Fruit fly (Drosophila melanogaster) whole organism, embryonic: ENCODE measurements around the gene Fer3.

Source experiments
- BEAF-32 ChIP-seq: fragments of 200-800 bp; sonication (Bioruptor generic); optimal IDR thresholded peaks from 3 replicates; lab custom pipeline; 2017; ENCODE audit warnings: missing biosample characterization, missing genetic modification characterization, mild to moderate bottlenecking, moderate library complexity, missing genetic modification reagents
- CG10959 ChIP-seq: fragments of 200-800 bp; sonication (Bioruptor generic); IDR thresholded peaks from 2 replicates; pipeline ENCODE4 v1.3.6; 2022; ENCODE audit warnings: missing biosample characterization, missing genetic modification characterization
- CG11085 ChIP-seq: fragments of 200-800 bp; sonication (Bioruptor generic); IDR thresholded peaks from 2 replicates; pipeline ENCODE4 v1.3.6; 2022; ENCODE audit warnings: missing biosample characterization, missing genetic modification characterization
- CG12236 ChIP-seq: fragments of 200-800 bp; sonication (Bioruptor generic); optimal IDR thresholded peaks from 2 replicates; lab custom pipeline; 2016; ENCODE audit warnings: missing biosample characterization, missing genetic modification characterization
- CG14667 ChIP-seq: fragments of 200-800 bp; sonication (Bioruptor generic); IDR thresholded peaks from 2 replicates; pipeline ENCODE4 v1.3.6; 2022; ENCODE audit warnings: missing biosample characterization, missing genetic modification characterization
- CG15011 ChIP-seq: fragments of 200-800 bp; sonication (Bioruptor generic); optimal IDR thresholded peaks from 3 replicates; lab custom pipeline; 2018; ENCODE audit warnings: missing biosample characterization, mild to moderate bottlenecking, missing genetic modification characterization
- CG17612 ChIP-seq: fragments of 200-800 bp; sonication (Bioruptor generic); IDR thresholded peaks from 2 replicates; pipeline ENCODE4 v1.3.6; 2022; ENCODE audit warnings: missing biosample characterization, missing genetic modification characterization
- CG18262 ChIP-seq: fragments of 200-800 bp; optimal IDR thresholded peaks from 3 replicates; lab custom pipeline; 2019; ENCODE audit warnings: missing biosample characterization, mild to moderate bottlenecking, missing genetic modification characterization, moderate library complexity
- CG18476 ChIP-seq: fragments of 200-800 bp; sonication (Bioruptor generic); optimal IDR thresholded peaks from 2 replicates; lab custom pipeline; 2016; ENCODE audit warnings: missing biosample characterization, mild to moderate bottlenecking, missing genetic modification characterization
- CG2199 ChIP-seq: fragments of 200-800 bp; sonication (Bioruptor generic); IDR thresholded peaks from 3 replicates; pipeline ENCODE4 v1.3.6; 2022; ENCODE audit warnings: missing biosample characterization, missing genetic modification characterization
- CG2712 ChIP-seq: fragments of 200-800 bp; optimal IDR thresholded peaks from 3 replicates; lab custom pipeline; 2019; ENCODE audit warnings: missing biosample characterization, mild to moderate bottlenecking, missing genetic modification characterization, moderate library complexity
- CG30020 ChIP-seq: fragments of 200-800 bp; optimal IDR thresholded peaks from 2 replicates; lab custom pipeline; 2019; ENCODE audit warnings: missing biosample characterization, mild to moderate bottlenecking, missing genetic modification characterization, moderate library complexity
- CG30403 ChIP-seq: fragments of 200-800 bp; sonication (Bioruptor generic); optimal IDR thresholded peaks from 3 replicates; lab custom pipeline; 2016; ENCODE audit warnings: missing biosample characterization, missing genetic modification characterization
- CG42726 ChIP-seq: fragments of 200-800 bp; sonication (Bioruptor generic); IDR thresholded peaks from 2 replicates; pipeline ENCODE4 v1.3.6; 2022; ENCODE audit warnings: missing biosample characterization, missing genetic modification characterization; ENCODE audit not compliant: partially characterized antibody
- CG6813 ChIP-seq: fragments of 200-800 bp; sonication (Bioruptor generic); optimal IDR thresholded peaks from 2 replicates; lab custom pipeline; 2017; ENCODE audit warnings: missing biosample characterization, missing genetic modification characterization, mild to moderate bottlenecking, moderate library complexity, missing genetic modification reagents
- CG8290 ChIP-seq, 3 experiments: fragments of 200-800 bp; sonication (Bioruptor generic); optimal IDR thresholded peaks; 2 replicates each; lab custom pipeline; 2016 to 2019; ENCODE audit warnings: missing biosample characterization in 3 of 3, missing genetic modification characterization in 3 of 3, mild to moderate bottlenecking in 2 of 3, moderate library complexity in 1 of 3
- Chrac-16 ChIP-seq: fragments of 200-800 bp; sonication (Bioruptor generic); optimal IDR thresholded peaks from 3 replicates; lab custom pipeline; 2016; ENCODE audit warnings: missing biosample characterization, missing genetic modification characterization
- Dbx ChIP-seq: fragments of 200-800 bp; sonication (Bioruptor generic); IDR thresholded peaks from 3 replicates; pipeline ENCODE4 v1.3.6; 2022; ENCODE audit warnings: missing biosample characterization, missing genetic modification characterization
- Dll ChIP-seq: fragments of 200-800 bp; sonication (Bioruptor generic); IDR thresholded peaks from 4 replicates; pipeline ENCODE4 v1.3.6; 2022; ENCODE audit warnings: missing biosample characterization, missing genetic modification characterization; ENCODE audit not compliant: partially characterized antibody
- Dref ChIP-seq: fragments of 200-800 bp; sonication (Bioruptor generic); IDR thresholded peaks from 2 replicates; pipeline ENCODE4 v1.3.6; 2022; ENCODE audit warnings: missing biosample characterization, missing genetic modification characterization
- Ets97D ChIP-seq: fragments of 200-800 bp; sonication (Bioruptor generic); optimal IDR thresholded peaks from 3 replicates; lab custom pipeline; 2016; ENCODE audit warnings: missing biosample characterization, missing genetic modification characterization
- GATAe ChIP-seq: fragments of 200-800 bp; sonication (Bioruptor generic); conservative IDR thresholded peaks from 2 replicates; pipeline ENCODE4 v1.3.6; 2022; ENCODE audit warnings: missing biosample characterization, missing genetic modification characterization
- Hey ChIP-seq: fragments of 200-800 bp; sonication (Bioruptor generic); optimal IDR thresholded peaks from 3 replicates; lab custom pipeline; 2018; ENCODE audit warnings: missing biosample characterization, mild to moderate bottlenecking, missing genetic modification characterization
- Hmr ChIP-seq: fragments of 200-800 bp; sonication (Bioruptor generic); optimal IDR thresholded peaks from 3 replicates; lab custom pipeline; 2017; ENCODE audit warnings: mild to moderate bottlenecking, missing biosample characterization, missing genetic modification reagents, missing genetic modification characterization
- Hr3 ChIP-seq: fragments of 200-800 bp; sonication (Bioruptor generic); optimal IDR thresholded peaks from 3 replicates; lab custom pipeline; 2016; ENCODE audit warnings: missing biosample characterization, missing genetic modification characterization
- Hr78 ChIP-seq, 2 experiments: fragments of 200-800 bp in 1 of 2; fragments of >200 bp in 1 of 2; sonication (Bioruptor generic) in 1 of 2; optimal IDR thresholded peaks; 2 replicates each; lab custom pipeline; 2017 to 2019; ENCODE audit warnings: missing biosample characterization in 2 of 2, missing genetic modification characterization in 2 of 2, mild to moderate bottlenecking in 1 of 2, moderate library complexity in 1 of 2
- Nf-YC ChIP-seq: fragments of 200-800 bp; optimal IDR thresholded peaks from 3 replicates; lab custom pipeline; 2019; ENCODE audit warnings: missing biosample characterization, mild to moderate bottlenecking, missing genetic modification characterization, moderate library complexity
- NfI ChIP-seq: fragments of 200-800 bp; sonication (Bioruptor generic); optimal IDR thresholded peaks from 3 replicates; lab custom pipeline; 2018; ENCODE audit warnings: missing biosample characterization, mild to moderate bottlenecking, missing genetic modification characterization, moderate library complexity
- Oli ChIP-seq: fragments of 200-800 bp; sonication (Bioruptor generic); optimal IDR thresholded peaks from 2 replicates; lab custom pipeline; 2018; ENCODE audit warnings: missing biosample characterization, mild to moderate bottlenecking, missing genetic modification characterization, moderate library complexity
- Scr ChIP-seq: fragments of 200-800 bp; sonication (Bioruptor generic); IDR thresholded peaks from 2 replicates; pipeline ENCODE4 v1.3.6; 2022; ENCODE audit warnings: missing biosample characterization, missing genetic modification characterization; ENCODE audit not compliant: partially characterized antibody
- Vsx1 ChIP-seq: fragments of 200-800 bp; sonication (Bioruptor generic); optimal IDR thresholded peaks from 2 replicates; lab custom pipeline; 2017; ENCODE audit warnings: missing biosample characterization, mild to moderate bottlenecking, missing genetic modification characterization, missing genetic modification reagents
- Xbp1 ChIP-seq: fragments of 200-800 bp; sonication (Bioruptor generic); optimal IDR thresholded peaks from 3 replicates; lab custom pipeline; 2016; ENCODE audit warnings: missing biosample characterization, mild to moderate bottlenecking, missing genetic modification characterization
- ato ChIP-seq: fragments of 200-800 bp; sonication (Bioruptor generic); IDR thresholded peaks from 2 replicates; pipeline ENCODE4 v1.3.6; 2022; ENCODE audit warnings: missing biosample characterization, missing genetic modification characterization; ENCODE audit not compliant: partially characterized antibody
- bsh ChIP-seq, 2 experiments: fragments of 200-800 bp; sonication (Bioruptor generic); optimal IDR thresholded peaks; 2 replicates each; lab custom pipeline; 2017 to 2018; ENCODE audit warnings: mild to moderate bottlenecking in 2 of 2, missing biosample characterization in 2 of 2, missing genetic modification characterization in 2 of 2, moderate library complexity in 1 of 2
- chif ChIP-seq, 2 experiments: fragments of 200-800 bp; sonication (Bioruptor generic); optimal IDR thresholded peaks; 3 replicates each; lab custom pipeline; 2016; ENCODE audit warnings: missing biosample characterization in 2 of 2, missing genetic modification characterization in 2 of 2
- chinmo ChIP-seq: fragments of 200-800 bp; sonication (Bioruptor generic); IDR thresholded peaks from 4 replicates; pipeline ENCODE4 v1.3.6; 2022; ENCODE audit warnings: missing biosample characterization, missing genetic modification characterization; ENCODE audit not compliant: partially characterized antibody
- ci ChIP-seq: fragments of 200-800 bp; sonication (Bioruptor generic); IDR thresholded peaks from 3 replicates; pipeline ENCODE4 v1.3.6; 2022; ENCODE audit warnings: missing biosample characterization, missing genetic modification characterization
- eyg ChIP-seq: fragments of 200-800 bp; sonication (Bioruptor generic); optimal IDR thresholded peaks from 3 replicates; lab custom pipeline; 2016; ENCODE audit warnings: missing biosample characterization, missing genetic modification characterization
- fu2 ChIP-seq: fragments of 200-800 bp; sonication (Bioruptor generic); optimal IDR thresholded peaks from 2 replicates; lab custom pipeline; 2016; ENCODE audit warnings: missing biosample characterization, missing genetic modification characterization
- gcm ChIP-seq: fragments of 200-800 bp; sonication (Bioruptor generic); optimal IDR thresholded peaks from 2 replicates; lab custom pipeline; 2019; ENCODE audit warnings: missing biosample characterization, mild to moderate bottlenecking, missing genetic modification characterization, moderate library complexity
- gcm2 ChIP-seq: fragments of 200-800 bp; sonication (Bioruptor generic); optimal IDR thresholded peaks from 2 replicates; lab custom pipeline; 2016; ENCODE audit warnings: missing biosample characterization, missing genetic modification characterization
- lab ChIP-seq: fragments of 200-800 bp; sonication (Bioruptor generic); optimal IDR thresholded peaks from 3 replicates; lab custom pipeline; 2017; ENCODE audit warnings: missing biosample characterization, missing genetic modification characterization, mild to moderate bottlenecking, moderate library complexity, missing genetic modification reagents
- lbe ChIP-seq: fragments of 200-800 bp; sonication (Bioruptor generic); optimal IDR thresholded peaks from 2 replicates; lab custom pipeline; 2016; ENCODE audit warnings: missing biosample characterization, mild to moderate bottlenecking, missing genetic modification characterization
- nom ChIP-seq: fragments of 200-800 bp; sonication (Bioruptor generic); optimal IDR thresholded peaks from 2 replicates; lab custom pipeline; 2017; ENCODE audit warnings: missing biosample characterization, missing genetic modification characterization, mild to moderate bottlenecking, moderate library complexity, missing genetic modification reagents
- odd ChIP-seq: fragments of 200-800 bp; sonication (Bioruptor generic); optimal IDR thresholded peaks from 2 replicates; lab custom pipeline; 2017; ENCODE audit warnings: missing biosample characterization, mild to moderate bottlenecking, missing genetic modification characterization
- run ChIP-seq: fragments of 200-800 bp; sonication (Bioruptor generic); optimal IDR thresholded peaks from 3 replicates; lab custom pipeline; 2018; ENCODE audit warnings: missing biosample characterization, mild to moderate bottlenecking, missing genetic modification characterization
- salm ChIP-seq: fragments of 200-800 bp; sonication (Bioruptor generic); optimal IDR thresholded peaks from 2 replicates; lab custom pipeline; 2018; ENCODE audit warnings: missing biosample characterization, mild to moderate bottlenecking, missing genetic modification characterization
- scrt ChIP-seq: fragments of 200-800 bp; sonication (Bioruptor generic); optimal IDR thresholded peaks from 2 replicates; lab custom pipeline; 2018; ENCODE audit warnings: missing biosample characterization, mild to moderate bottlenecking, missing genetic modification characterization, moderate library complexity
- sd ChIP-seq: fragments of 200-800 bp; sonication (Bioruptor generic); optimal IDR thresholded peaks from 3 replicates; lab custom pipeline; 2018; ENCODE audit warnings: missing biosample characterization, mild to moderate bottlenecking, missing genetic modification characterization, moderate library complexity

Fer3 gene

DNA sequence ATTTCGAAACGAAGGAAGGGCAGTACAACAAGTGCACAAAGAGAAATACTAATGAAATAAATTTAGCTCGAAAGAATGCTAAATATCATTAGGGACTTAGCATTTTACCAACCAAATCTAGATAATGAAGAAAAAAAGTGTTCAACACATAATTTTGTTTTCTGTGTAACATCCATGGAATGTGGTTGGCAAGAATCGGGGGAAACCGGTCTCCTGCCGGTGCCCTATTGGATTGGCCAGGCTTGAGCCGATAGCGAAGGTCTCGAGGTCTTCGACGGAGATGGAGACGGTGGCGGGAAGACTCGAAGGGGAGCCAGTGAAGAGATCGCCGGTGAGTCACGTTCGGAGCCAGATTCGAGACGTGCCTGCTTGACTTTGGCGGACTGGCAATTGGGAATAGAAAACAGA lies 36.3 kb downstream of the Fer3 start (continued):
- no peak for TF ChIP-seq CG18476 (GFP tag; lab: Kevin White, UChicago)
- TF ChIP-seq ci (GFP tag; lab: Robert Waterston, UW), result no peak
- peak; percentile 15 for TF ChIP-seq Xbp1 (GFP tag; lab: Kevin White, UChicago)
- TF ChIP-seq lbe (GFP tag; lab: Kevin White, UChicago), result peak; percentile 81
- TF ChIP-seq CG14667 (GFP tag; lab: Robert Waterston, UW), result no peak
- peak; percentile 27 for TF ChIP-seq NfI (GFP tag; lab: Kevin White, UChicago)
- TF ChIP-seq Hmr (GFP tag; lab: Kevin White, UChicago), result peak; percentile 40
- TF ChIP-seq ato, result no peak
- TF ChIP-seq gcm, result peak; percentile 31
- no peak for TF ChIP-seq GATAe (GFP tag; lab: Robert Waterston, UW)
- TF ChIP-seq CG10959 (GFP tag; lab: Robert Waterston, UW), result no peak
- TF ChIP-seq Hr78 (GFP tag; optimal IDR thresholded peaks at IDR 0.05; lab: Kevin White, UChicago), result peak in 1 of 2 experiments; percentile 10
- TF ChIP-seq CG8290 (GFP tag; optimal IDR thresholded peaks at IDR 0.05; lab: Kevin White, UChicago), result no peak
- peak in 1 of 2 experiments; percentile 45 for TF ChIP-seq CG8290 (tag; optimal IDR thresholded peaks at IDR 0.05; lab: Kevin White, UChicago)
- TF ChIP-seq CG42726 (GFP tag; lab: Robert Waterston, UW), result no peak
- no peak for TF ChIP-seq CG30020 (tag; lab: Kevin White, UChicago)
- no peak for TF ChIP-seq salm (tag; lab: Kevin White, UChicago)
- no peak for TF ChIP-seq Ets97D (GFP tag; lab: Kevin White, UChicago)
- peak; percentile 59 for TF ChIP-seq bsh (GFP tag; optimal IDR thresholded peaks at IDR 0.05; lab: Kevin White, UChicago)
- no peak for TF ChIP-seq CG15011
- TF ChIP-seq run, result no peak
- no peak for TF ChIP-seq Dll (GFP tag; lab: Robert Waterston, UW)
- no peak for TF ChIP-seq Hey (tag; lab: Kevin White, UChicago)
- TF ChIP-seq Dbx (GFP tag; lab: Robert Waterston, UW), result 0 out of 3 replicates have a peak, but pooled peaks have one; percentile 35
- no peak for TF ChIP-seq fu2
- TF ChIP-seq Hr3, result no peak
- TF ChIP-seq CG2712, result peak; percentile 73
- no peak for TF ChIP-seq Oli
- no peak for TF ChIP-seq CG17612 (GFP tag; lab: Robert Waterston, UW)
- peak; percentile 36 for TF ChIP-seq Chrac-16 (GFP tag; lab: Kevin White, UChicago)
- TF ChIP-seq CG18262 (tag; lab: Kevin White, UChicago), result peak; percentile 50
- no peak for TF ChIP-seq Dref (GFP tag; lab: Robert Waterston, UW)
- TF ChIP-seq odd, result no peak
- TF ChIP-seq chinmo (GFP tag; lab: Robert Waterston, UW), result 0 out of 4 replicates have a peak, but pooled peaks have one; percentile 67
- TF ChIP-seq chif (GFP tag; optimal IDR thresholded peaks at IDR 0.05; lab: Kevin White, UChicago), result peak in 1 of 2 experiments; percentile 27
- TF ChIP-seq CG2199 (GFP tag; lab: Robert Waterston, UW), result no peak
- no peak for TF ChIP-seq eyg (GFP tag; lab: Kevin White, UChicago)
- peak; percentile 1 for TF ChIP-seq scrt
- TF ChIP-seq BEAF-32 (GFP tag; lab: Kevin White, UChicago), result no peak
- no peak for TF ChIP-seq CG6813 (GFP tag; lab: Kevin White, UChicago)
- no peak for TF ChIP-seq CG11085 (GFP tag; lab: Robert Waterston, UW)
- peak; percentile 26 for TF ChIP-seq Nf-YC (tag; lab: Kevin White, UChicago)
- peak; percentile 23 for TF ChIP-seq CG30403 (GFP tag; lab: Kevin White, UChicago)
- TF ChIP-seq nom (GFP tag; lab: Kevin White, UChicago), result peak; percentile 84
- TF ChIP-seq Scr (GFP tag; lab: Robert Waterston, UW), result no peak
- TF ChIP-seq sd (tag; lab: Kevin White, UChicago), result peak; percentile 99
- TF ChIP-seq CG12236, result peak; percentile 10
- no peak for TF ChIP-seq gcm2 (GFP tag; lab: Kevin White, UChicago)
- peak; percentile 59 for TF ChIP-seq lab (GFP tag; lab: Kevin White, UChicago)
- no peak for TF ChIP-seq Vsx1 (GFP tag; lab: Kevin White, UChicago)
